Fruit fly (Drosophila melanogaster) whole organism: ENCODE results near the gene Lcp65Af.

Experiments used
- Dll ChIP-seq: fragments of >200 bp; optimal IDR thresholded peaks from 2 replicates; lab custom pipeline; 2017
- pan ChIP-seq: fragments of >200 bp; optimal IDR thresholded peaks from 2 replicates; lab custom pipeline; 2017
- usp ChIP-seq: fragments of >200 bp; optimal IDR thresholded peaks from 2 replicates; lab custom pipeline; 2017; ENCODE audit warnings: missing biosample characterization, missing genetic modification characterization, mixed read lengths

dm6 chr3L:6111458-6111857, 25.1 kb downstream of the Lcp65Af start:
- TF ChIP-seq usp = no peak
- no peak for TF ChIP-seq pan (lab: Kevin White, UChicago)
- TF ChIP-seq Dll = no peak
